Fruit fly (Drosophila melanogaster) Kc167 (cell line): ENCODE data around the gene Pif1.

ENCODE experiments used
- Myc ChIP-seq: fragments of >200 bp; optimal IDR thresholded peaks from 2 replicates; lab custom pipeline; 2017; ENCODE audit warnings: missing external identifiers
- Sin3A ChIP-seq: fragments of >200 bp; optimal IDR thresholded peaks from 2 replicates; lab custom pipeline; 2018; ENCODE audit warnings: missing external identifiers
- h ChIP-seq: fragments of >200 bp; optimal IDR thresholded peaks from 3 replicates; lab custom pipeline; 2018; ENCODE audit warnings: missing external identifiers
- insv ChIP-seq: fragments of >200 bp; optimal IDR thresholded peaks from 3 replicates; lab custom pipeline; 2018; ENCODE audit warnings: missing external identifiers
- psq ChIP-seq: fragments of >200 bp; optimal IDR thresholded peaks from 2 replicates; lab custom pipeline; 2017; ENCODE audit warnings: missing external identifiers
- ttk ChIP-seq: sonication (Bioruptor generic); optimal IDR thresholded peaks from 2 replicates; lab custom pipeline; 2017; ENCODE audit warnings: missing external identifiers

DNA sequence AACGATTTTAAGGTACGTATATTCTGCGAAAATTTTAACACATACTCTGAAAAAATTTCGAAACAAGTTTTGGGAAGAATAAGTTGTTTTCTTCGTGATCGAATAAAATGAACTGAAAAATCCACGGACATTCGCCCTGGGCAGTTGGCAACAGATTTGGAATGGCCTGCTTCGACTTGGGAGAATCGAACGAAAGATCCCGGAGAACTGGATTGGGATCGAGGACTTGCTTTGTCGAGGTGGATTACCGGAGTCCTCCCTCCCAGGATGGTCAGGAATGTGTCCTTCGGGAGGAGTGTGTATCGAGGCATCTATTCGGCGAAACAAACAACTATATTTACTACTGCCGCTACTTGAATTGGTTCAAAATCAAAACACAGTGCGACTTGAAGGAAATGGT, 49.7 kb upstream of the Pif1 start, which contains the start of the genes CG3213 and CG8851:
- TF ChIP-seq h (lab: Kevin White, UChicago) (no peak), psq (lab: Kevin White, UChicago) (no peak), ttk (lab: Kevin White, UChicago) (no peak), insv (lab: Kevin White, UChicago) (no peak), Myc (lab: Kevin White, UChicago) (no peak), Sin3A (lab: Kevin White, UChicago) (no peak)
